Worm (Caenorhabditis elegans) whole organism, late embryonic: ENCODE measurements around the gene hrg-4.
A peak's percentile ranks its signal among the peaks of the same experiment; 100 is the strongest.

Experiments used
- C38D4.7 ChIP-seq: fragments of 200-800 bp; sonication (Bioruptor generic); optimal IDR thresholded peaks from 2 replicates; lab custom pipeline; 2018; ENCODE audit warnings: mild to moderate bottlenecking, missing genetic modification characterization, moderate library complexity, missing compliant biosample characterization
- F13H6.1 ChIP-seq: sonication (generic microtip); optimal IDR thresholded peaks from 2 replicates; lab custom pipeline; 2016; ENCODE audit warnings: missing genetic modification characterization, missing compliant biosample characterization
- T23F11.4 ChIP-seq: fragments of 200-800 bp; sonication (Bioruptor generic); optimal IDR thresholded peaks from 2 replicates; lab custom pipeline; 2018; ENCODE audit warnings: mild to moderate bottlenecking, missing genetic modification characterization, missing compliant biosample characterization
- ahr-1 ChIP-seq: sonication (generic microtip); optimal IDR thresholded peaks from 2 replicates; lab custom pipeline; 2016; ENCODE audit warnings: missing genetic modification characterization, missing compliant biosample characterization
- ama-1 ChIP-seq: fragments of 150-350 bp; optimal IDR thresholded peaks from 2 replicates; lab custom pipeline; 2014
- ceh-18 ChIP-seq: sonication (generic microtip); optimal IDR thresholded peaks from 2 replicates; lab custom pipeline; 2016; ENCODE audit warnings: missing genetic modification characterization, missing compliant biosample characterization
- ceh-19 ChIP-seq: fragments of 200-800 bp; sonication (Bioruptor generic); optimal IDR thresholded peaks from 2 replicates; lab custom pipeline; 2018; ENCODE audit warnings: mild to moderate bottlenecking, missing genetic modification characterization, missing compliant biosample characterization
- ceh-22 ChIP-seq: sonication (generic microtip); optimal IDR thresholded peaks from 2 replicates; lab custom pipeline; 2017; ENCODE audit warnings: missing biosample characterization, missing genetic modification characterization
- ceh-31 ChIP-seq: sonication (generic microtip); optimal IDR thresholded peaks from 2 replicates; lab custom pipeline; 2016; ENCODE audit warnings: missing genetic modification characterization, missing compliant biosample characterization
- ceh-34 ChIP-seq: sonication (generic microtip); optimal IDR thresholded peaks from 2 replicates; lab custom pipeline; 2016; ENCODE audit warnings: mild to moderate bottlenecking, missing genetic modification characterization, missing compliant biosample characterization
- ceh-6 ChIP-seq: fragments of 200-800 bp; sonication (Bioruptor generic); optimal IDR thresholded peaks from 2 replicates; lab custom pipeline; 2018; ENCODE audit warnings: mild to moderate bottlenecking, missing genetic modification characterization, missing compliant biosample characterization
- che-1 ChIP-seq: sonication (generic microtip); optimal IDR thresholded peaks from 2 replicates; lab custom pipeline; 2016; ENCODE audit warnings: mild to moderate bottlenecking, missing genetic modification characterization, missing compliant biosample characterization
- dmd-4 ChIP-seq: sonication (generic microtip); optimal IDR thresholded peaks from 2 replicates; lab custom pipeline; 2016; ENCODE audit warnings: borderline replicate concordance, missing genetic modification characterization, missing compliant biosample characterization
- dve-1 ChIP-seq: sonication (generic microtip); optimal IDR thresholded peaks from 2 replicates; lab custom pipeline; 2017; ENCODE audit warnings: antibody characterized with exemption, mild to moderate bottlenecking, missing genetic modification characterization, missing compliant biosample characterization
- fax-1 ChIP-seq: sonication (generic microtip); optimal IDR thresholded peaks from 2 replicates; lab custom pipeline; 2016; ENCODE audit warnings: missing genotype, missing genetic modification characterization, missing compliant biosample characterization
- fkh-6 ChIP-seq: sonication (generic microtip); optimal IDR thresholded peaks from 2 replicates; lab custom pipeline; 2016; ENCODE audit warnings: missing genetic modification characterization, missing compliant biosample characterization
- hlh-13 ChIP-seq: fragments of 200-800 bp; sonication (Bioruptor generic); optimal IDR thresholded peaks from 2 replicates; lab custom pipeline; 2018; ENCODE audit warnings: mild to moderate bottlenecking, missing genetic modification characterization, missing compliant biosample characterization
- hlh-30 ChIP-seq: sonication (generic microtip); optimal IDR thresholded peaks from 2 replicates; lab custom pipeline; 2017; ENCODE audit warnings: antibody characterized with exemption, missing genetic modification characterization, missing compliant biosample characterization; ENCODE audit not compliant: insufficient read depth
- hlh-8 ChIP-seq: sonication (generic microtip); optimal IDR thresholded peaks from 2 replicates; lab custom pipeline; 2016; ENCODE audit warnings: missing genotype, missing genetic modification characterization, missing compliant biosample characterization
- lim-6 ChIP-seq: sonication (generic microtip); optimal IDR thresholded peaks from 2 replicates; lab custom pipeline; 2016; ENCODE audit warnings: missing genetic modification characterization, missing compliant biosample characterization
- lin-11 ChIP-seq: fragments of 200-800 bp; sonication (Bioruptor generic); optimal IDR thresholded peaks from 2 replicates; lab custom pipeline; 2018; ENCODE audit warnings: mild to moderate bottlenecking, missing genetic modification characterization, missing compliant biosample characterization
- madf-2 ChIP-seq: sonication (generic microtip); optimal IDR thresholded peaks from 2 replicates; lab custom pipeline; 2017; ENCODE audit warnings: missing genetic modification characterization, missing compliant biosample characterization
- mec-3 ChIP-seq: sonication (generic microtip); optimal IDR thresholded peaks from 2 replicates; lab custom pipeline; 2016; ENCODE audit warnings: borderline replicate concordance, missing genetic modification characterization, missing compliant biosample characterization
- nfya-1 ChIP-seq: sonication (generic microtip); optimal IDR thresholded peaks from 2 replicates; lab custom pipeline; 2017; ENCODE audit warnings: missing genetic modification characterization, mild to moderate bottlenecking, missing compliant biosample characterization, antibody characterized with exemption, moderate library complexity
- npax-4 ChIP-seq: sonication (generic microtip); optimal IDR thresholded peaks from 2 replicates; lab custom pipeline; 2016; ENCODE audit warnings: missing genetic modification characterization, missing compliant biosample characterization
- pat-9 ChIP-seq: fragments of 200-800 bp; sonication (Bioruptor generic); optimal IDR thresholded peaks from 2 replicates; lab custom pipeline; 2018; ENCODE audit warnings: mild to moderate bottlenecking, missing genetic modification characterization, moderate library complexity, missing compliant biosample characterization
- pax-1 ChIP-seq: fragments of 150-350 bp; optimal IDR thresholded peaks from 2 replicates; lab custom pipeline; 2014; ENCODE audit warnings: missing biosample characterization, missing genetic modification characterization
- rnt-1 ChIP-seq: sonication (generic microtip); optimal IDR thresholded peaks from 2 replicates; lab custom pipeline; 2016; ENCODE audit warnings: missing genetic modification characterization, missing compliant biosample characterization
- sox-2 ChIP-seq: fragments of 200-800 bp; sonication (Bioruptor generic); IDR thresholded peaks from 2 replicates; pipeline ENCODE4 v1.3.6; 2022; ENCODE audit warnings: missing genetic modification reagents, missing genetic modification characterization, missing compliant biosample characterization
- tbx-2 ChIP-seq: sonication (generic microtip); optimal IDR thresholded peaks from 2 replicates; lab custom pipeline; 2016; ENCODE audit warnings: missing genetic modification characterization, missing compliant biosample characterization
- tbx-7 ChIP-seq: sonication (generic microtip); optimal IDR thresholded peaks from 2 replicates; lab custom pipeline; 2016; ENCODE audit warnings: missing genotype, missing genetic modification characterization, missing compliant biosample characterization
- unc-42 ChIP-seq: sonication (generic microtip); optimal IDR thresholded peaks from 2 replicates; lab custom pipeline; 2016; ENCODE audit warnings: missing genotype, missing genetic modification characterization, missing compliant biosample characterization
- unc-55 ChIP-seq: sonication (generic microtip); optimal IDR thresholded peaks from 2 replicates; lab custom pipeline; 2017; ENCODE audit warnings: missing biosample characterization, missing genetic modification reagents, missing genetic modification characterization
- zip-5 ChIP-seq: sonication (generic microtip); optimal IDR thresholded peaks from 2 replicates; lab custom pipeline; 2016; ENCODE audit warnings: missing genetic modification characterization, missing compliant biosample characterization
- ztf-16 ChIP-seq: sonication (generic microtip); optimal IDR thresholded peaks from 2 replicates; lab custom pipeline; 2017; ENCODE audit warnings: missing genetic modification characterization, missing compliant biosample characterization

Gene hrg-4

ce11 chrIV:11030893-11031292, at the start of gene hrg-4:
Gene hrg-4 (minus strand): TSS chrIV:11030993.
- TF ChIP-seq fax-1 (tag; lab: Kevin White, UChicago) (no peak), rnt-1 (tag; lab: Kevin White, UChicago) (no peak), F13H6.1 (tag; lab: Kevin White, UChicago) (no peak), ceh-34 (tag; lab: Kevin White, UChicago) (no peak), lin-11 (tag; lab: Kevin White, UChicago) (no peak), ceh-19 (GFP tag; lab: Kevin White, UChicago) (no peak), ama-1 (no peak), sox-2 (GFP tag; lab: Robert Waterston, UW) (no peak), hlh-8 (tag; lab: Kevin White, UChicago) (no peak), zip-5 (no peak), mec-3 (tag; lab: Kevin White, UChicago) (no peak), T23F11.4 (GFP tag; lab: Kevin White, UChicago) (no peak), nfya-1 (no peak), tbx-2 (no peak), ceh-31 (tag; lab: Kevin White, UChicago) (no peak), ahr-1 (tag; lab: Kevin White, UChicago) (no peak), pax-1 (tag; lab: Kevin White, UChicago) (no peak), unc-42 (tag; lab: Kevin White, UChicago) (no peak), hlh-13 (GFP tag; lab: Kevin White, UChicago) (no peak), ceh-22 (no peak)

- TF ChIP-seq unc-55 (GFP tag; lab: Kevin White, UChicago) (no peak), ceh-22 (no peak), dve-1 (tag; lab: Kevin White, UChicago) (no peak), lim-6 (no peak), T23F11.4 (GFP tag; lab: Kevin White, UChicago) (no peak), rnt-1 (tag; lab: Kevin White, UChicago) (no peak)
Measured at ce11 chrIV:11078482-11078881, 47.7 kb upstream of the hrg-4 start, which contains the start of gene Y5F2A.4. Gene Y5F2A.4 (minus strand): TSS chrIV:11078582.

- TF ChIP-seq che-1, result peak; percentile 45
- TF ChIP-seq dmd-4, result peak; percentile 70
- TF ChIP-seq pat-9, result peak; percentile 42
- TF ChIP-seq npax-4, result peak; percentile 30
- TF ChIP-seq hlh-13 (GFP tag; lab: Kevin White, UChicago), result peak; percentile 72
- TF ChIP-seq lin-11 (tag; lab: Kevin White, UChicago), result peak; percentile 46
- TF ChIP-seq madf-2, result peak; percentile 57
- peak; percentile 29 for TF ChIP-seq ztf-16 (tag; lab: Kevin White, UChicago)
- TF ChIP-seq, all 69 proteins: peak for 8; not testable (repeated sequence) for 61
Measured at ce11 chrIV:11070895-11071294, 40.1 kb upstream of the hrg-4 start.

- TF ChIP-seq ceh-18 (tag; lab: Kevin White, UChicago) (peak; percentile 68), ceh-19 (GFP tag; lab: Kevin White, UChicago) (no peak), C38D4.7 (GFP tag; lab: Kevin White, UChicago) (no peak), ceh-6 (no peak), tbx-7 (tag; lab: Kevin White, UChicago) (no peak), fkh-6 (tag; lab: Kevin White, UChicago) (no peak), ama-1 (no peak), npax-4 (no peak), ceh-31 (tag; lab: Kevin White, UChicago) (no peak), rnt-1 (tag; lab: Kevin White, UChicago) (peak; percentile 81), nfya-1 (peak; percentile 47), hlh-30 (tag; lab: Kevin White, UChicago) (peak; percentile 55), unc-42 (tag; lab: Kevin White, UChicago) (no peak), unc-55 (GFP tag; lab: Kevin White, UChicago) (peak; percentile 100)
Measured at ce11 chrIV:11068314-11068713, 37.5 kb upstream of the hrg-4 start.
